Fruit fly (Drosophila melanogaster) whole organism, prepupa: ENCODE results near the gene for.

Experiments
- CG6808 ChIP-seq: fragments of 200-800 bp; sonication (Bioruptor generic); optimal IDR thresholded peaks from 3 replicates; lab custom pipeline; 2017; ENCODE audit warnings: missing biosample characterization, missing genetic modification characterization, mild to moderate bottlenecking, moderate library complexity, missing genetic modification reagents
- OdsH ChIP-seq: fragments of 200-800 bp; sonication (Bioruptor generic); optimal IDR thresholded peaks from 3 replicates; lab custom pipeline; 2016; ENCODE audit warnings: missing biosample characterization, missing genetic modification characterization
- Sox102F ChIP-seq: fragments of 200-800 bp; sonication (Bioruptor generic); optimal IDR thresholded peaks from 2 replicates; lab custom pipeline; 2016; ENCODE audit warnings: missing biosample characterization, mild to moderate bottlenecking, missing genetic modification characterization
- fd85E ChIP-seq: fragments of 200-800 bp; sonication (Bioruptor generic); optimal IDR thresholded peaks from 3 replicates; lab custom pipeline; 2016; ENCODE audit warnings: missing biosample characterization, missing genetic modification characterization
- net ChIP-seq: fragments of 200-800 bp; sonication (Bioruptor generic); optimal IDR thresholded peaks from 3 replicates; lab custom pipeline; 2016; ENCODE audit warnings: missing biosample characterization, missing genetic modification characterization

DNA sequence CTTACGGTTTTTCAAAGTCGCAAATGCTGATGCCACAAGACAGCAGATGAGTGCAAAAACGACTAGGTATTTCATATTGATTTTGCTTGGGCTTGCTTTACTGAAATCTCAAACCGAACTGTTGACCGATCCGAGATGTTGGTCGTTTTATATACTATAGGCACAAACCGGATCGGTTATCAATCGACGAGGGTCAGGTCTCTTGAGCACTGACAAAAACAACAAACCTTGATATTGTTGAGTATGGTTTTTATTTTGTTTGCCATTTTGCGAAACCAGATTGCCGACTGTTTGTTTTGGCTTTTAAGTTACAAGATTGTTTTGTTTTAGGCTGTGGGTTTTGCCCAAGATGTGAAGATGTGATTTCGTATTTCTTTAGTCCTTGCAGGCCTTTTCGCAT is 35.7 kb upstream of the for start, which contains the start of gene CG16704:
- TF ChIP-seq Sox102F (GFP tag; lab: Kevin White, UChicago) (no peak), net (GFP tag; lab: Kevin White, UChicago) (no peak), fd85E (GFP tag; lab: Kevin White, UChicago) (no peak), CG6808 (GFP tag; lab: Kevin White, UChicago) (no peak), OdsH (no peak)
